Fruit fly (Drosophila melanogaster): ENCODE measurements around the gene Ns3.

The Ns3 gene

dm6 chrX:1512753-1513226 is 48.8 kb upstream of the Ns3 start, which contains the start of gene CG14795 (continued):
- TF ChIP-seq Mad (GFP tag; optimal IDR thresholded peaks at IDR 0.05) (peak; percentile 32), vnd (GFP tag; IDR thresholded peaks at IDR 0.05; ENCODE audit: partially characterized antibody) (peak; percentile 87), cas (GFP tag; IDR thresholded peaks at IDR 0.05) (peak; percentile 48; the same call in 1 of the 2 replicates), CG4730 (GFP tag; IDR thresholded peaks at IDR 0.05) (no peak), schlank (tag; optimal IDR thresholded peaks at IDR 0.05) (no peak), Xbp1 (GFP tag; optimal IDR thresholded peaks at IDR 0.05) (peak; percentile 49)

- TF ChIP-seq Med (GFP tag) (peak; percentile 37), pzg (GFP tag; optimal IDR thresholded peaks at IDR 0.05) (peak; percentile 6), lilli (GFP tag; optimal IDR thresholded peaks at IDR 0.05) (no peak), CG12104 (GFP tag; optimal IDR thresholded peaks at IDR 0.05) (no peak), exex (tag; optimal IDR thresholded peaks at IDR 0.05) (no peak), sug (tag; optimal IDR thresholded peaks at IDR 0.05) (peak; percentile 25), HmgZ (tag; optimal IDR thresholded peaks at IDR 0.05) (no peak), CG3995 (GFP tag; optimal IDR thresholded peaks at IDR 0.05) (peak; percentile 22), ewg (GFP tag; optimal IDR thresholded peaks at IDR 0.05) (peak; percentile 92), CG9817 (tag; optimal IDR thresholded peaks at IDR 0.05) (peak; percentile 11), CG2202 (tag; optimal IDR thresholded peaks at IDR 0.05) (no peak), Optix (GFP tag; IDR thresholded peaks at IDR 0.05) (no peak), CG30431 (GFP tag; optimal IDR thresholded peaks at IDR 0.05) (no peak), zfh1 (GFP tag; IDR thresholded peaks at IDR 0.05) (no peak), B-H2 (GFP tag; optimal IDR thresholded peaks at IDR 0.05) (peak; percentile 14), CG2678 (tag; optimal IDR thresholded peaks at IDR 0.05) (peak; percentile 33), Nf-YC (tag; optimal IDR thresholded peaks at IDR 0.05) (peak; percentile 19), scrt (GFP tag; optimal IDR thresholded peaks at IDR 0.05) (peak; percentile 97), H2.0 (GFP tag; IDR thresholded peaks at IDR 0.05) (no peak), crol (GFP tag; IDR thresholded peaks at IDR 0.05) (peak; percentile 19; the same call in 1 of the 2 replicates), eyg (GFP tag; optimal IDR thresholded peaks at IDR 0.05) (no peak), Ets65A (GFP tag) (peak; percentile 6), MTF-1 (GFP tag; optimal IDR thresholded peaks at IDR 0.05; ENCODE audit: borderline replicate concordance) (no peak), CG9215 (GFP tag; IDR thresholded peaks at IDR 0.05) (no peak), CG13424 (tag; optimal IDR thresholded peaks at IDR 0.05) (peak; percentile 4), row (GFP tag; IDR thresholded peaks at IDR 0.05) (peak; percentile 29; the same call in 1 of the 3 replicates), Trl (optimal IDR thresholded peaks at IDR 0.05) (peak in 1 of 2 experiments; percentile 6), Trl (GFP tag; optimal IDR thresholded peaks at IDR 0.05) (no peak), Sin3A (optimal IDR thresholded peaks at IDR 0.05) (no peak), CG34376 (GFP tag; optimal IDR thresholded peaks at IDR 0.05) (no peak)
These were observed 44.3 kb upstream of the Ns3 start for dm6 chrX:1508241-1508823.

dm6 chrX:1507751-1508150 is 43.7 kb upstream of the Ns3 start, which contains the start of gene Nmdar2:
Nmdar2 (minus strand) TSS chrX:1507809.
- TF ChIP-seq CG18619 (GFP tag; optimal IDR thresholded peaks at IDR 0.05) (no peak), vnd (GFP tag; IDR thresholded peaks at IDR 0.05; ENCODE audit: partially characterized antibody) (no peak), Adf1 (GFP tag; IDR thresholded peaks at IDR 0.05) (peak; percentile 7; the same call in 1 of the 2 replicates), Nf-YB (GFP tag; optimal IDR thresholded peaks at IDR 0.05) (no peak), CG18599 (GFP tag; optimal IDR thresholded peaks at IDR 0.05) (no peak), wdn (GFP tag; IDR thresholded peaks at IDR 0.05) (no peak), Trl (optimal IDR thresholded peaks at IDR 0.05) (peak in 1 of 2 experiments; percentile 33), Trl (GFP tag; optimal IDR thresholded peaks at IDR 0.05) (no peak), crol (GFP tag; IDR thresholded peaks at IDR 0.05) (peak; percentile 75), Deaf1 (tag; optimal IDR thresholded peaks at IDR 0.05) (peak; percentile 97), zfh2 (GFP tag; optimal IDR thresholded peaks at IDR 0.05) (no peak), CG6791 (GFP tag; IDR thresholded peaks at IDR 0.05; ENCODE audit: partially characterized antibody) (no peak), CG15696 (tag; optimal IDR thresholded peaks at IDR 0.05) (no peak)

Measured in whole organism, embryonic.